Worm (Caenorhabditis elegans) whole organism, early embryonic: Measurements from ENCODE around the gene C08D8.1.

Experiments
- B0310.2 ChIP-seq: sonication (generic microtip); optimal IDR thresholded peaks from 2 replicates; lab custom pipeline; 2016; ENCODE audit warnings: mild to moderate bottlenecking, missing genetic modification characterization, missing compliant biosample characterization
- F13C5.2 ChIP-seq: sonication (generic microtip); optimal IDR thresholded peaks from 2 replicates; lab custom pipeline; 2017; ENCODE audit warnings: mild to moderate bottlenecking, missing genetic modification characterization, inconsistent platforms, missing compliant biosample characterization
- aly-1 ChIP-seq: sonication (generic microtip); optimal IDR thresholded peaks from 2 replicates; lab custom pipeline; 2016; ENCODE audit warnings: missing genetic modification characterization, missing compliant biosample characterization
- ama-1 ChIP-seq: fragments of 150-350 bp; optimal IDR thresholded peaks from 2 replicates; lab custom pipeline; 2014
- ceh-36 ChIP-seq: sonication (generic microtip); optimal IDR thresholded peaks from 2 replicates; lab custom pipeline; 2016; ENCODE audit warnings: missing genetic modification characterization, inconsistent platforms, missing compliant biosample characterization
- ets-7 ChIP-seq: sonication (generic microtip); optimal IDR thresholded peaks from 2 replicates; lab custom pipeline; 2016; ENCODE audit warnings: missing genotype, missing genetic modification characterization, missing compliant biosample characterization
- flt-1 ChIP-seq: fragments of 200-800 bp; sonication (Bioruptor generic); IDR thresholded peaks from 2 replicates; pipeline ENCODE4 v1.3.6; 2022; ENCODE audit warnings: missing genetic modification characterization, missing compliant biosample characterization
- hmbx-1 ChIP-seq: sonication (generic microtip); optimal IDR thresholded peaks from 2 replicates; lab custom pipeline; 2016; ENCODE audit warnings: mild to moderate bottlenecking, missing genetic modification characterization, missing compliant biosample characterization
- hmg-4 ChIP-seq: fragments of 200-800 bp; sonication (Bioruptor generic); optimal IDR thresholded peaks from 2 replicates; lab custom pipeline; 2018; ENCODE audit warnings: mild to moderate bottlenecking, missing genetic modification characterization, missing compliant biosample characterization
- hnd-1 ChIP-seq: sonication (generic microtip); optimal IDR thresholded peaks from 2 replicates; lab custom pipeline; 2016; ENCODE audit warnings: missing genetic modification characterization, missing compliant biosample characterization
- pes-1 ChIP-seq: fragments of 200-800 bp; sonication (Bioruptor generic); IDR thresholded peaks from 2 replicates; pipeline ENCODE4 v1.3.6; 2022; ENCODE audit warnings: missing genetic modification reagents, missing genetic modification characterization, missing compliant biosample characterization
- scrt-1 ChIP-seq: fragments of 200-800 bp; sonication (Bioruptor generic); IDR thresholded peaks from 2 replicates; pipeline ENCODE4 v1.3.6; 2022; ENCODE audit warnings: missing genetic modification characterization, missing compliant biosample characterization
- tbx-11 ChIP-seq: fragments of 200-800 bp; sonication (Bioruptor generic); IDR thresholded peaks from 2 replicates; pipeline ENCODE4 v1.3.6; 2022; ENCODE audit warnings: missing genetic modification characterization, missing compliant biosample characterization
- tbx-37 ChIP-seq: fragments of 200-800 bp; sonication (Bioruptor generic); conservative IDR thresholded peaks from 2 replicates; pipeline ENCODE4 v1.3.6; 2022; ENCODE audit warnings: missing genetic modification reagents, missing genetic modification characterization, missing compliant biosample characterization

ce11 chrV:8375849-8376248, 30.3 kb downstream of the C08D8.1 start, which contains the start of gene F38E1.3:
- TF ChIP-seq pes-1 (no peak), ets-7 (tag; lab: Kevin White, UChicago) (no peak), ama-1 (lab: Kevin White, UChicago) (no peak), hmg-4 (GFP tag; lab: Kevin White, UChicago) (no peak), tbx-37 (GFP tag; lab: Robert Waterston, UW) (no peak), scrt-1 (GFP tag; lab: Robert Waterston, UW) (no peak), ceh-36 (tag; lab: Kevin White, UChicago) (no peak), tbx-11 (GFP tag; lab: Robert Waterston, UW) (no peak), flt-1 (GFP tag; lab: Robert Waterston, UW) (no peak), aly-1 (tag; lab: Kevin White, UChicago) (no peak), hmbx-1 (tag; lab: Kevin White, UChicago) (no peak), F13C5.2 (tag; lab: Kevin White, UChicago) (no peak), B0310.2 (tag; lab: Kevin White, UChicago) (no peak), hnd-1 (tag; lab: Kevin White, UChicago) (no peak)
